Worm (Caenorhabditis elegans): Measurements from ENCODE around the gene C44C1.6.
A peak's percentile ranks its signal among the peaks of the same experiment; 100 is the strongest.

Gene C44C1.6

ce11 chrX:963171-963570 is 6.9 kb downstream of the C44C1.6 start, which contains the start of gene ncs-1:
TSS of gene ncs-1 (minus strand) at chrX:963271.
- TF ChIP-seq T22C8.4 (GFP tag; IDR thresholded peaks at IDR 0.05), result no peak
- no peak for TF ChIP-seq ztf-29 (GFP tag; IDR thresholded peaks at IDR 0.05)
- TF ChIP-seq med-1 (GFP tag; optimal IDR thresholded peaks at IDR 0.05; ENCODE audit: insufficient read depth), result no peak
- no peak for TF ChIP-seq tab-1 (GFP tag; IDR thresholded peaks at IDR 0.05)
- TF ChIP-seq ztf-23 (GFP tag; IDR thresholded peaks at IDR 0.05), result no peak
- no peak for TF ChIP-seq ref-1 (GFP tag; conservative IDR thresholded peaks at IDR 0.05)
- TF ChIP-seq klf-2 (GFP tag; conservative IDR thresholded peaks at IDR 0.05), result no peak
- TF ChIP-seq cog-1 (tag; optimal IDR thresholded peaks at IDR 0.05), result no peak
- TF ChIP-seq flt-1 (GFP tag; IDR thresholded peaks at IDR 0.05), result no peak

DNA sequence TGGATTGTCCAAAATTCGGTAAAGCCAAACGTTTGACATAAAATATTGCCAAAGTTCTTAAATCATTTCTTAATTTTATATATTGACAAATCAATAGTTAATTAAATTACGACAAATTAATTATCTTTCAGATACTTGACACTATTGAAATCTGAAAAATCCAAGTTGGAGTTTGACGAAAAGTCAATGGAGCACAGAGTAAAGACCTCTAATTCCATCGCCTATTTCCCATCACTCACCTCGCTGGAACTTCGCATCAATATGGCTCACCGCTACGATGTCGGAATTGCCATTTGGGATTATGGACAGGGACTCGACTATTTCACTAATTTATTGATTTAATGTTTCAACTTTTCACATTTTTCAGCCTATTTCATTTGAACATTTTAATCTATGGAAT is 9.9 kb downstream of the C44C1.6 start:
- TF ChIP-seq ref-1 (GFP tag; conservative IDR thresholded peaks at IDR 0.05), result no peak
- TF ChIP-seq ztf-29 (GFP tag; IDR thresholded peaks at IDR 0.05), result no peak
- TF ChIP-seq flt-1 (GFP tag; IDR thresholded peaks at IDR 0.05), result no peak
- TF ChIP-seq T22C8.4 (GFP tag; IDR thresholded peaks at IDR 0.05), result no peak
- no peak for TF ChIP-seq med-1 (GFP tag; optimal IDR thresholded peaks at IDR 0.05; ENCODE audit: insufficient read depth)
- no peak for TF ChIP-seq cog-1 (tag; optimal IDR thresholded peaks at IDR 0.05)
- TF ChIP-seq klf-2 (GFP tag; conservative IDR thresholded peaks at IDR 0.05), result no peak
- TF ChIP-seq ztf-23 (GFP tag; IDR thresholded peaks at IDR 0.05), result no peak
- no peak for TF ChIP-seq tab-1 (GFP tag; IDR thresholded peaks at IDR 0.05)

ce11 chrX:957581-957980 is 12.5 kb downstream of the C44C1.6 start, which contains the start of gene chil-10:
TSS of gene chil-10 (plus strand) at chrX:957881.
- no peak for TF ChIP-seq cog-1 (tag; optimal IDR thresholded peaks at IDR 0.05)
- no peak for TF ChIP-seq ztf-29 (GFP tag; IDR thresholded peaks at IDR 0.05)
- TF ChIP-seq ref-1 (GFP tag; conservative IDR thresholded peaks at IDR 0.05), result no peak
- no peak for TF ChIP-seq ztf-23 (GFP tag; IDR thresholded peaks at IDR 0.05)
- TF ChIP-seq flt-1 (GFP tag; IDR thresholded peaks at IDR 0.05), result no peak
- no peak for TF ChIP-seq med-1 (GFP tag; optimal IDR thresholded peaks at IDR 0.05; ENCODE audit: insufficient read depth)
- TF ChIP-seq T22C8.4 (GFP tag; IDR thresholded peaks at IDR 0.05), result no peak
- no peak for TF ChIP-seq tab-1 (GFP tag; IDR thresholded peaks at IDR 0.05)
- TF ChIP-seq klf-2 (GFP tag; conservative IDR thresholded peaks at IDR 0.05), result no peak

- TF ChIP-seq flt-1 (GFP tag; IDR thresholded peaks at IDR 0.05), result no peak
- 0 out of 2 replicates have a peak, but pooled peaks have one; percentile 53 for TF ChIP-seq tab-1 (GFP tag; IDR thresholded peaks at IDR 0.05)
- peak; percentile 36 for TF ChIP-seq cog-1 (tag; optimal IDR thresholded peaks at IDR 0.05)
- no peak for TF ChIP-seq klf-2 (GFP tag; conservative IDR thresholded peaks at IDR 0.05)
- no peak for TF ChIP-seq ztf-29 (GFP tag; IDR thresholded peaks at IDR 0.05)
- TF ChIP-seq med-1 (GFP tag; optimal IDR thresholded peaks at IDR 0.05; ENCODE audit: insufficient read depth), result no peak
- TF ChIP-seq T22C8.4 (GFP tag; IDR thresholded peaks at IDR 0.05), result 0 out of 2 replicates have a peak, but pooled peaks have one; percentile 17
- no peak for TF ChIP-seq ztf-23 (GFP tag; IDR thresholded peaks at IDR 0.05)
- no peak for TF ChIP-seq ref-1 (GFP tag; conservative IDR thresholded peaks at IDR 0.05)
Measured at ce11 chrX:954499-955061, 15.5 kb downstream of the C44C1.6 start, which contains the start of gene apm-3. TSS of gene apm-3 (plus strand) at chrX:954975.

- TF ChIP-seq ztf-29 (GFP tag; IDR thresholded peaks at IDR 0.05) (no peak), cog-1 (tag; optimal IDR thresholded peaks at IDR 0.05) (peak; percentile 8)
Measured at ce11 chrX:952557-953083, 17.4 kb downstream of the C44C1.6 start.

DNA sequence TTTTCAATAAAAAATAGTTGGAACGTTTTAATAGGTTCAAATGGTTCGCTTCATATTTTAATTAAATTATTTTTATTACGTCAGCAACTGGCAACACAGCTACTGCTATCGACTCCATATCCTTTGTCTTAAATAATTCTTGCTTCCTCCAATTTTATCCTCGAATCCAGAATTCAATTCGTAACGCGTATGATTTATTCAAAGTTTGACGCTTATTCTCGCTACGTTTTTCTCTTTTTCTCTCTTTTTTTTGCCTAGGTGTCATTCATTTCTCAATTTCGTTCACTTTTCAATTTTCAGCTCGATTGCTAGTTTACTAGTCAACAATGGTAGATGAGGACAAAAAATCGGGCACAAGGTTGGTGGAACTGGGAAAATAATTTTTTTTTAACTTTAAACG is 19.6 kb downstream of the C44C1.6 start, which contains the start of gene arr-1:
Gene arr-1, plus strand, starts transcription at position 301 of the 400 bp plus-strand sequence.
- TF ChIP-seq med-1 (GFP tag; optimal IDR thresholded peaks at IDR 0.05; ENCODE audit: insufficient read depth) (no peak), T22C8.4 (GFP tag; IDR thresholded peaks at IDR 0.05) (no peak), tab-1 (GFP tag; IDR thresholded peaks at IDR 0.05) (no peak), ref-1 (GFP tag; conservative IDR thresholded peaks at IDR 0.05) (no peak), ztf-23 (GFP tag; IDR thresholded peaks at IDR 0.05) (no peak), cog-1 (tag; optimal IDR thresholded peaks at IDR 0.05) (no peak), ztf-29 (GFP tag; IDR thresholded peaks at IDR 0.05) (no peak), klf-2 (GFP tag; conservative IDR thresholded peaks at IDR 0.05) (no peak), flt-1 (GFP tag; IDR thresholded peaks at IDR 0.05) (no peak)

- TF ChIP-seq ztf-23 (GFP tag; IDR thresholded peaks at IDR 0.05) (peak; percentile 69; the same call in 1 of the 2 replicates), tab-1 (GFP tag; IDR thresholded peaks at IDR 0.05) (peak; percentile 80), med-1 (GFP tag; optimal IDR thresholded peaks at IDR 0.05; ENCODE audit: insufficient read depth) (no peak), ztf-29 (GFP tag; IDR thresholded peaks at IDR 0.05) (no peak), flt-1 (GFP tag; IDR thresholded peaks at IDR 0.05) (peak; percentile 79), ref-1 (GFP tag; conservative IDR thresholded peaks at IDR 0.05) (no peak), klf-2 (GFP tag; conservative IDR thresholded peaks at IDR 0.05) (peak; percentile 59; the same call in 1 of the 2 replicates), T22C8.4 (GFP tag; IDR thresholded peaks at IDR 0.05) (no peak), cog-1 (tag; optimal IDR thresholded peaks at IDR 0.05) (peak; percentile 96)
Measured at ce11 chrX:949466-949865, 20.6 kb downstream of the C44C1.6 start.

ce11 chrX:948783-949182 is 21.3 kb downstream of the C44C1.6 start, which contains the start of gene sms-2:
TSS of gene sms-2 (minus strand) at chrX:948883.
- no peak for TF ChIP-seq klf-2 (GFP tag; conservative IDR thresholded peaks at IDR 0.05)
- no peak for TF ChIP-seq flt-1 (GFP tag; IDR thresholded peaks at IDR 0.05)
- TF ChIP-seq tab-1 (GFP tag; IDR thresholded peaks at IDR 0.05), result no peak
- no peak for TF ChIP-seq cog-1 (tag; optimal IDR thresholded peaks at IDR 0.05)
- TF ChIP-seq T22C8.4 (GFP tag; IDR thresholded peaks at IDR 0.05), result no peak
- no peak for TF ChIP-seq ref-1 (GFP tag; conservative IDR thresholded peaks at IDR 0.05)
- TF ChIP-seq med-1 (GFP tag; optimal IDR thresholded peaks at IDR 0.05; ENCODE audit: insufficient read depth), result no peak
- no peak for TF ChIP-seq ztf-23 (GFP tag; IDR thresholded peaks at IDR 0.05)
- no peak for TF ChIP-seq ztf-29 (GFP tag; IDR thresholded peaks at IDR 0.05)

DNA sequence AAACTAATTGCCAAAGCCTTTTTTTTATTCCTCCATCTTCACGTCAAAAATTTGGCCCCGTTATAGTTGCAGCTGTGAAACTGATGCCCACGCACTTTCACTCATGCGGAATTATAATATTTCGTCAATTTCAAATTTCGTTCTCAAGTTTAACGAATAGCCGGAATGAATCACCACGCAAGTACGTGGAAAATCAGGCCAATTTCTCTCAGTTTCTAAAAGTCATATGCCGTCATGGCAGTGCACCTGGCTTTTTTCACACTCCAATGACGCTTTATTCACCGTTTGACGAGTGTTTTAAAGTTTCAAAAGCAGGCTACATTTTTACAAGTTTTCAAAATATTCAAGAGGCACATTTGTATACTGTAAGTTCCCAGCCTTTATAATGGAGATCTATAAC is 22.2 kb downstream of the C44C1.6 start:
- no peak for TF ChIP-seq klf-2 (GFP tag; conservative IDR thresholded peaks at IDR 0.05)
- no peak for TF ChIP-seq ztf-29 (GFP tag; IDR thresholded peaks at IDR 0.05)
- no peak for TF ChIP-seq tab-1 (GFP tag; IDR thresholded peaks at IDR 0.05)
